Worm (Caenorhabditis elegans) whole organism, midembryonic: ENCODE results near the gene fbxb-95.

Source experiments
- T22C8.4 ChIP-seq: fragments of 200-800 bp; sonication (Bioruptor generic); IDR thresholded peaks from 2 replicates; pipeline ENCODE4 v1.3.6; 2022; ENCODE audit warnings: missing genetic modification characterization, missing compliant biosample characterization
- cog-1 ChIP-seq: sonication (generic microtip); optimal IDR thresholded peaks from 2 replicates; lab custom pipeline; 2016; ENCODE audit warnings: missing genetic modification characterization, missing compliant biosample characterization
- flt-1 ChIP-seq: fragments of 200-800 bp; sonication (Bioruptor generic); IDR thresholded peaks from 2 replicates; pipeline ENCODE4 v1.3.6; 2022; ENCODE audit warnings: missing genetic modification characterization, missing compliant biosample characterization
- med-1 ChIP-seq: sonication (generic microtip); optimal IDR thresholded peaks from 2 replicates; lab custom pipeline; 2017; ENCODE audit warnings: missing genetic modification characterization, mild to moderate bottlenecking, missing compliant biosample characterization, antibody characterized with exemption, missing genetic modification reagents; ENCODE audit not compliant: insufficient read depth
- tab-1 ChIP-seq: fragments of 200-800 bp; sonication (Bioruptor generic); IDR thresholded peaks from 2 replicates; pipeline ENCODE4 v1.3.6; 2022; ENCODE audit warnings: missing genetic modification characterization, missing compliant biosample characterization
- ztf-29 ChIP-seq: fragments of 200-800 bp; sonication (Bioruptor generic); IDR thresholded peaks from 2 replicates; pipeline ENCODE4 v1.3.6; 2022; ENCODE audit warnings: missing genetic modification reagents, missing genetic modification characterization, missing compliant biosample characterization

DNA sequence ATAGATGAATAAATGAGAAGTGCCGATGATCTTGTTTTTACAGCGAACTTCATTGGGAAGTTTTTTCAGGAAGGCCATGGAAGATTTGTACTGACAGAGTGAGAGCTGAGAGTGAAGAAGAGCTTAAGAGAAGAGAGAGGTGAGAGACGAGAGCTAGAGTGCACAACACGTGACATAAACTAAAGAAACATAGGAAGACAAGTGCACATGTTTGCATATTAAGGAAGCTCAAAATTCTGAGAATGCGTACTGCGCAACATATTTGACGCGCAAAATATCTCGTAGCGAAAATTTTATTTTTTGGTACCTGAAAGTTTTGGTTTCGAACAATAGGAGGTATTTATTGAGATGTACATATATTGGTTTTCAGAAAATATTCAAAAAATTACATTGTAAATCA lies 46.0 kb upstream of the fbxb-95 start, which contains the start of gene C08F1.8:
- no peak for TF ChIP-seq T22C8.4 (GFP tag; lab: Robert Waterston, UW)
- TF ChIP-seq cog-1 (tag; lab: Kevin White, UChicago) = no peak
- no peak for TF ChIP-seq tab-1
- TF ChIP-seq ztf-29 (GFP tag; lab: Robert Waterston, UW) = no peak
- no peak for TF ChIP-seq med-1 (GFP tag; lab: Kevin White, UChicago)
- no peak for TF ChIP-seq flt-1 (GFP tag; lab: Robert Waterston, UW)
